Worm (Caenorhabditis elegans) whole organism, early embryonic: ENCODE data around the gene str-30.

Source experiments
- B0310.2 ChIP-seq: sonication (generic microtip); optimal IDR thresholded peaks from 2 replicates; lab custom pipeline; 2016; ENCODE audit warnings: mild to moderate bottlenecking, missing genetic modification characterization, missing compliant biosample characterization
- F13C5.2 ChIP-seq: sonication (generic microtip); optimal IDR thresholded peaks from 2 replicates; lab custom pipeline; 2017; ENCODE audit warnings: mild to moderate bottlenecking, missing genetic modification characterization, inconsistent platforms, missing compliant biosample characterization
- aly-1 ChIP-seq: sonication (generic microtip); optimal IDR thresholded peaks from 2 replicates; lab custom pipeline; 2016; ENCODE audit warnings: missing genetic modification characterization, missing compliant biosample characterization
- ama-1 ChIP-seq: fragments of 150-350 bp; optimal IDR thresholded peaks from 2 replicates; lab custom pipeline; 2014
- ceh-13 ChIP-seq: fragments of 200-800 bp; sonication (Bioruptor generic); optimal IDR thresholded peaks from 2 replicates; lab custom pipeline; 2018; ENCODE audit warnings: mild to moderate bottlenecking, missing genetic modification characterization, missing compliant biosample characterization
- ceh-36 ChIP-seq: sonication (generic microtip); optimal IDR thresholded peaks from 2 replicates; lab custom pipeline; 2016; ENCODE audit warnings: missing genetic modification characterization, inconsistent platforms, missing compliant biosample characterization
- ets-7 ChIP-seq: sonication (generic microtip); optimal IDR thresholded peaks from 2 replicates; lab custom pipeline; 2016; ENCODE audit warnings: missing genotype, missing genetic modification characterization, missing compliant biosample characterization
- flt-1 ChIP-seq: fragments of 200-800 bp; sonication (Bioruptor generic); IDR thresholded peaks from 2 replicates; pipeline ENCODE4 v1.3.6; 2022; ENCODE audit warnings: missing genetic modification characterization, missing compliant biosample characterization
- hmbx-1 ChIP-seq: sonication (generic microtip); optimal IDR thresholded peaks from 2 replicates; lab custom pipeline; 2016; ENCODE audit warnings: mild to moderate bottlenecking, missing genetic modification characterization, missing compliant biosample characterization
- hmg-4 ChIP-seq: fragments of 200-800 bp; sonication (Bioruptor generic); optimal IDR thresholded peaks from 2 replicates; lab custom pipeline; 2018; ENCODE audit warnings: mild to moderate bottlenecking, missing genetic modification characterization, missing compliant biosample characterization
- pes-1 ChIP-seq: fragments of 200-800 bp; sonication (Bioruptor generic); IDR thresholded peaks from 2 replicates; pipeline ENCODE4 v1.3.6; 2022; ENCODE audit warnings: missing genetic modification reagents, missing genetic modification characterization, missing compliant biosample characterization
- sea-1 ChIP-seq: fragments of 200-800 bp; sonication (Bioruptor generic); conservative IDR thresholded peaks from 2 replicates; pipeline ENCODE4 v1.3.6; 2022; ENCODE audit warnings: missing genetic modification characterization, missing compliant biosample characterization
- tbx-37 ChIP-seq: fragments of 200-800 bp; sonication (Bioruptor generic); conservative IDR thresholded peaks from 2 replicates; pipeline ENCODE4 v1.3.6; 2022; ENCODE audit warnings: missing genetic modification reagents, missing genetic modification characterization, missing compliant biosample characterization
- tra-4 ChIP-seq: sonication (generic microtip); optimal IDR thresholded peaks from 2 replicates; lab custom pipeline; 2017; ENCODE audit warnings: missing genetic modification characterization, missing compliant biosample characterization

ce11 chrV:3678513-3678912, 46.4 kb upstream of the str-30 start:
- no peak for TF ChIP-seq ama-1 (lab: Kevin White, UChicago)
- no peak for TF ChIP-seq sea-1 (GFP tag; lab: Robert Waterston, UW)
- TF ChIP-seq tbx-37 (GFP tag; lab: Robert Waterston, UW): no peak
- TF ChIP-seq flt-1: no peak
- no peak for TF ChIP-seq B0310.2 (tag; lab: Kevin White, UChicago)
- TF ChIP-seq ceh-13 (GFP tag; lab: Kevin White, UChicago): no peak
- TF ChIP-seq ceh-36 (tag; lab: Kevin White, UChicago): no peak
- no peak for TF ChIP-seq pes-1 (GFP tag; lab: Robert Waterston, UW)
- TF ChIP-seq hmbx-1 (tag; lab: Kevin White, UChicago): no peak
- TF ChIP-seq hmg-4 (GFP tag; lab: Kevin White, UChicago): no peak
- no peak for TF ChIP-seq tra-4 (tag; lab: Kevin White, UChicago)
- no peak for TF ChIP-seq F13C5.2 (tag; lab: Kevin White, UChicago)
- TF ChIP-seq aly-1 (tag; lab: Kevin White, UChicago): no peak
- TF ChIP-seq ets-7: no peak
